Worm (Caenorhabditis elegans) whole organism, L4 larva: ENCODE results near the gene trap-2.

Experiments
- D1046.2 ChIP-seq: fragments of 200-800 bp; sonication (Bioruptor generic); IDR thresholded peaks from 2 replicates; pipeline ENCODE4 v1.3.6; 2022; ENCODE audit warnings: missing genetic modification characterization, missing compliant biosample characterization
- F44E2.7 ChIP-seq: fragments of 200-800 bp; sonication (Bioruptor generic); IDR thresholded peaks from 2 replicates; pipeline ENCODE4 v2.1.2; 2022; ENCODE audit warnings: missing genetic modification characterization, missing compliant biosample characterization
- F49E8.2 ChIP-seq: sonication (generic microtip); optimal IDR thresholded peaks from 2 replicates; lab custom pipeline; 2016; ENCODE audit warnings: missing compliant biosample characterization, mild to moderate bottlenecking, missing genetic modification characterization, borderline replicate concordance
- T26A8.4 ChIP-seq: fragments of 200-800 bp; sonication (Bioruptor generic); IDR thresholded peaks from 2 replicates; pipeline ENCODE4 v1.3.6; 2022; ENCODE audit warnings: missing genetic modification characterization, missing compliant biosample characterization
- Y48G9A.11 ChIP-seq: fragments of 200-800 bp; sonication (Bioruptor generic); IDR thresholded peaks from 2 replicates; pipeline ENCODE4 v1.3.6; 2022; ENCODE audit warnings: missing genetic modification reagents, missing genetic modification characterization, missing compliant biosample characterization
- aha-1 ChIP-seq: fragments of 150-350 bp; peaks from one replicate; lab custom pipeline; 2014; ENCODE audit warnings: missing biosample characterization, missing genetic modification characterization
- ama-1 ChIP-seq: fragments of 150-350 bp; optimal IDR thresholded peaks from 2 replicates; lab custom pipeline; 2014; ENCODE audit warnings: inconsistent platforms, mixed read lengths
- ceh-28 ChIP-seq: fragments of 150-350 bp; optimal IDR thresholded peaks from 2 replicates; lab custom pipeline; 2014; ENCODE audit warnings: missing biosample characterization, missing genetic modification reagents, missing genetic modification characterization
- ceh-44 ChIP-seq: fragments of 200-800 bp; sonication (Bioruptor generic); IDR thresholded peaks from 2 replicates; pipeline ENCODE4 v1.3.6; 2022; ENCODE audit warnings: missing genetic modification reagents, missing genetic modification characterization, missing compliant biosample characterization
- ceh-62 ChIP-seq: sonication (generic microtip); optimal IDR thresholded peaks from 2 replicates; lab custom pipeline; 2017; ENCODE audit warnings: missing biosample characterization, missing genetic modification characterization
- daf-19 ChIP-seq: fragments of 200-800 bp; sonication (Bioruptor generic); conservative IDR thresholded peaks from 2 replicates; pipeline ENCODE4 v1.3.6; 2022; ENCODE audit warnings: missing genetic modification characterization, missing compliant biosample characterization
- dmd-6 ChIP-seq: fragments of 200-800 bp; sonication (Bioruptor generic); IDR thresholded peaks from 2 replicates; pipeline ENCODE4 v1.3.6; 2022; ENCODE audit warnings: missing genetic modification reagents, missing genetic modification characterization, missing compliant biosample characterization
- dmd-8 ChIP-seq: fragments of 200-800 bp; sonication (Bioruptor generic); IDR thresholded peaks from 2 replicates; pipeline ENCODE4 v1.3.6; 2022; ENCODE audit warnings: missing genetic modification characterization, missing compliant biosample characterization
- dmd-9 ChIP-seq: fragments of 200-800 bp; sonication (Bioruptor generic); IDR thresholded peaks from 2 replicates; pipeline ENCODE4 v1.3.6; 2022; ENCODE audit warnings: missing genetic modification reagents, missing genetic modification characterization, missing compliant biosample characterization
- duxl-1 ChIP-seq: sonication (generic microtip); optimal IDR thresholded peaks from 2 replicates; lab custom pipeline; 2016; ENCODE audit warnings: mild to moderate bottlenecking, missing genetic modification characterization, moderate library complexity, missing compliant biosample characterization; ENCODE audit not compliant: poor library complexity
- dve-1 ChIP-seq: sonication (generic microtip); optimal IDR thresholded peaks from 2 replicates; lab custom pipeline; 2017; ENCODE audit warnings: antibody characterized with exemption, mild to moderate bottlenecking, missing genetic modification characterization, missing compliant biosample characterization; ENCODE audit not compliant: insufficient read depth
- egl-27 ChIP-seq: sonication (generic microtip); optimal IDR thresholded peaks from 3 replicates; lab custom pipeline; 2017; ENCODE audit warnings: missing biosample characterization, missing genetic modification reagents, missing genetic modification characterization
- egl-43 ChIP-seq: fragments of 200-800 bp; sonication (Bioruptor generic); IDR thresholded peaks from 2 replicates; pipeline ENCODE4 v1.3.6; 2022; ENCODE audit warnings: missing genetic modification reagents, missing genetic modification characterization, missing compliant biosample characterization
- gei-8 ChIP-seq: fragments of 200-800 bp; sonication (Bioruptor generic); optimal IDR thresholded peaks from 2 replicates; lab custom pipeline; 2018; ENCODE audit warnings: mild to moderate bottlenecking, missing genetic modification characterization, missing compliant biosample characterization
- hif-1 ChIP-seq, 2 experiments: sonication (generic microtip); optimal IDR thresholded peaks; 2 replicates each; lab custom pipeline; 2016 to 2017; ENCODE audit warnings: missing compliant biosample characterization in 2 of 2, missing genetic modification characterization in 2 of 2, missing genetic modification reagents in 2 of 2, missing genotype in 2 of 2, mild to moderate bottlenecking in 1 of 2
- hlh-11 ChIP-seq: fragments of 200-800 bp; sonication (Bioruptor generic); optimal IDR thresholded peaks from 2 replicates; lab custom pipeline; 2018; ENCODE audit warnings: mild to moderate bottlenecking, missing genetic modification characterization, missing compliant biosample characterization
- jun-1 ChIP-seq: fragments of 150-350 bp; optimal IDR thresholded peaks from 2 replicates; lab custom pipeline; 2014; ENCODE audit warnings: missing biosample characterization, missing genetic modification reagents, missing genetic modification characterization
- lim-7 ChIP-seq: fragments of 200-800 bp; sonication (Bioruptor generic); IDR thresholded peaks from 2 replicates; pipeline ENCODE4 v1.3.6; 2022; ENCODE audit warnings: missing genetic modification characterization, missing compliant biosample characterization
- lin-1 ChIP-seq: fragments of 200-800 bp; sonication (Bioruptor generic); IDR thresholded peaks from 2 replicates; pipeline ENCODE4 v1.3.6; 2022; ENCODE audit warnings: missing genetic modification reagents, missing genetic modification characterization, missing compliant biosample characterization
- lin-13 ChIP-seq: fragments of 150-350 bp; optimal IDR thresholded peaks from 2 replicates; lab custom pipeline; 2014; ENCODE audit warnings: missing biosample characterization, missing genetic modification reagents, missing genetic modification characterization
- lin-29 ChIP-seq: fragments of 200-800 bp; sonication (Bioruptor generic); IDR thresholded peaks from 2 replicates; pipeline ENCODE4 v1.3.6; 2022; ENCODE audit warnings: missing genetic modification reagents, missing genetic modification characterization, missing compliant biosample characterization
- lin-38 ChIP-seq: fragments of 200-800 bp; sonication (Bioruptor generic); IDR thresholded peaks from 2 replicates; pipeline ENCODE4 v1.3.6; 2022; ENCODE audit warnings: missing genetic modification reagents, missing genetic modification characterization, missing compliant biosample characterization
- lin-39 ChIP-seq: fragments of 150-350 bp; optimal IDR thresholded peaks from 2 replicates; lab custom pipeline; 2014; ENCODE audit warnings: missing biosample characterization, missing genetic modification reagents, missing genetic modification characterization
- lir-3 ChIP-seq: sonication (generic microtip); optimal IDR thresholded peaks from 2 replicates; lab custom pipeline; 2016; ENCODE audit warnings: mild to moderate bottlenecking, missing genetic modification characterization, missing compliant biosample characterization
- lsy-2 ChIP-seq, 2 experiments: fragments of 150-350 bp in 1 of 2; sonication (generic microtip) in 1 of 2; optimal IDR thresholded peaks; 2 replicates each; lab custom pipeline; 2014 to 2017; ENCODE audit warnings: missing biosample characterization in 2 of 2, missing genetic modification characterization in 2 of 2
- madf-5 ChIP-seq, 2 experiments: fragments of 200-800 bp; sonication (Bioruptor generic); IDR thresholded peaks; 2 replicates each; pipeline ENCODE4 v1.3.6; 2022; ENCODE audit warnings: missing compliant biosample characterization in 2 of 2, missing genetic modification characterization in 2 of 2
- mes-2 ChIP-seq: sonication (generic microtip); optimal IDR thresholded peaks from 2 replicates; lab custom pipeline; 2016; ENCODE audit warnings: missing genotype, mild to moderate bottlenecking, missing genetic modification characterization, missing compliant biosample characterization; ENCODE audit not compliant: poor library complexity, severe bottlenecking
- mxl-2 ChIP-seq: fragments of 200-800 bp; sonication (Bioruptor generic); conservative IDR thresholded peaks from 2 replicates; pipeline ENCODE4 v1.3.6; 2022; ENCODE audit warnings: missing genetic modification reagents, missing genetic modification characterization, missing compliant biosample characterization
- nhr-10 ChIP-seq: fragments of 150-350 bp; optimal IDR thresholded peaks from 2 replicates; lab custom pipeline; 2014; ENCODE audit warnings: missing biosample characterization, missing genetic modification characterization
- nhr-11 ChIP-seq: fragments of 150-350 bp; optimal IDR thresholded peaks from 2 replicates; lab custom pipeline; 2014; ENCODE audit warnings: missing biosample characterization, missing genetic modification characterization
- nhr-111 ChIP-seq: fragments of 200-800 bp; sonication (Bioruptor generic); optimal IDR thresholded peaks from 2 replicates; lab custom pipeline; 2018; ENCODE audit warnings: mild to moderate bottlenecking, missing genetic modification characterization, missing compliant biosample characterization
- nhr-237 ChIP-seq: sonication (generic microtip); optimal IDR thresholded peaks from 2 replicates; lab custom pipeline; 2017; ENCODE audit warnings: missing biosample characterization, missing genetic modification characterization
- nhr-28 ChIP-seq: fragments of 150-350 bp; optimal IDR thresholded peaks from 2 replicates; lab custom pipeline; 2014; ENCODE audit warnings: missing biosample characterization, missing genetic modification characterization
- nhr-41 ChIP-seq: fragments of 200-800 bp; sonication (Bioruptor generic); IDR thresholded peaks from 2 replicates; pipeline ENCODE4 v1.3.6; 2022; ENCODE audit warnings: missing genetic modification reagents, missing genetic modification characterization, missing compliant biosample characterization
- nhr-42 ChIP-seq: fragments of 200-800 bp; sonication (Bioruptor generic); IDR thresholded peaks from 2 replicates; pipeline ENCODE4 v1.3.6; 2022; ENCODE audit warnings: missing genetic modification characterization, missing compliant biosample characterization
- nhr-48 ChIP-seq: sonication (generic microtip); optimal IDR thresholded peaks from 2 replicates; lab custom pipeline; 2016; ENCODE audit warnings: mild to moderate bottlenecking, missing genetic modification characterization, missing compliant biosample characterization
- nhr-76 ChIP-seq: fragments of 150-350 bp; optimal IDR thresholded peaks from 2 replicates; lab custom pipeline; 2014; ENCODE audit warnings: missing biosample characterization, missing genetic modification characterization
- saeg-2 ChIP-seq: fragments of 200-800 bp; sonication (Bioruptor generic); IDR thresholded peaks from 2 replicates; pipeline ENCODE4 v1.3.6; 2022; ENCODE audit warnings: missing genetic modification reagents, missing genetic modification characterization, missing compliant biosample characterization
- set-16 ChIP-seq: fragments of 200-800 bp; sonication (Bioruptor generic); IDR thresholded peaks from 2 replicates; pipeline ENCODE4 v1.3.6; 2022; ENCODE audit warnings: missing genetic modification reagents, missing genetic modification characterization, missing compliant biosample characterization
- snpc-1.2 ChIP-seq: fragments of 200-800 bp; sonication (Bioruptor generic); IDR thresholded peaks from 2 replicates; pipeline ENCODE4 v1.3.6; 2022; ENCODE audit warnings: missing genetic modification reagents, missing genetic modification characterization, missing compliant biosample characterization
- spr-3 ChIP-seq: fragments of 200-800 bp; sonication (Bioruptor generic); optimal IDR thresholded peaks from 2 replicates; lab custom pipeline; 2018; ENCODE audit warnings: mild to moderate bottlenecking, missing genetic modification characterization, missing compliant biosample characterization
- tag-97 ChIP-seq: fragments of 200-800 bp; sonication (Bioruptor generic); IDR thresholded peaks from 2 replicates; pipeline ENCODE4 v1.3.6; 2022; ENCODE audit warnings: missing genetic modification characterization, missing compliant biosample characterization
- unc-130 ChIP-seq: sonication (generic microtip); optimal IDR thresholded peaks from 2 replicates; lab custom pipeline; 2016; ENCODE audit warnings: missing genetic modification reagents, missing genetic modification characterization, missing compliant biosample characterization
- unc-39 ChIP-seq: sonication (generic microtip); optimal IDR thresholded peaks from 2 replicates; lab custom pipeline; 2017; ENCODE audit warnings: missing biosample characterization, missing genetic modification characterization
- vab-7 ChIP-seq: fragments of 200-800 bp; sonication (Bioruptor generic); IDR thresholded peaks from 2 replicates; pipeline ENCODE4 v1.3.6; 2022; ENCODE audit warnings: missing genetic modification reagents, missing genetic modification characterization, missing compliant biosample characterization
- ztf-11 ChIP-seq: fragments of 150-350 bp; optimal IDR thresholded peaks from 2 replicates; lab custom pipeline; 2014; ENCODE audit warnings: missing biosample characterization, missing genetic modification characterization

The trap-2 gene

DNA sequence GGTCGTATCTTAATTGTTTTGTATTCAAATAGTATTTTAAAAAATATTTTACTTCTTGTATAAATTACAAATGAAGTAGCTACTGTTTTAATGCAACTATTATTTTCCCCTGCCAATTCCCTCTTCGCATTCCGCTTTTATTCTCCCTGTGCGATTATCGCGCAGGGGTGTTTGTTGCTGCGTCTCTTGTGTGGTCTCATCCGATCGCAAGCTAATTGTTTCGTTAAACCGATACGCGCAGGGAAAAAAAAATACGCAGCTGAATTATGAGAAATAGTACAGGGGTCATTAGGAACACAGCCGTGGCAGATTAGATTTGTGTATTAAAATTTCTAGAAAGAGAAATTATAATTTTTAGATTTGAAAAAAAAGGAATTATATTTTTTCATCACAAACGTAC is 38.6 kb upstream of the trap-2 start (continued):
- TF ChIP-seq nhr-41 (GFP tag; lab: Robert Waterston, UW) (peak; percentile 70), nhr-11 (peak; percentile 97), set-16 (GFP tag; lab: Robert Waterston, UW) (no peak), unc-130 (GFP tag; lab: Kevin White, UChicago) (no peak), ceh-44 (0 out of 2 replicates have a peak, but pooled peaks have one; percentile 32), egl-27 (tag; lab: Kevin White, UChicago) (peak; percentile 98), daf-19 (GFP tag; lab: Robert Waterston, UW) (peak; percentile 90), mes-2 (tag; lab: Kevin White, UChicago) (peak; percentile 98), madf-5 (GFP tag; IDR thresholded peaks at IDR 0.05; lab: Robert Waterston, UW) (peak; percentile 62 to 94; a peak in 2 of 4 replicates), tag-97 (no peak), lin-29 (GFP tag; lab: Robert Waterston, UW) (peak; percentile 97), vab-7 (GFP tag; lab: Robert Waterston, UW) (peak; percentile 99), lsy-2 (tag; optimal IDR thresholded peaks at IDR 0.05; lab: Kevin White, UChicago) (peak; percentile 94 to 97), ama-1 (lab: Kevin White, UChicago) (no peak), dmd-6 (peak; percentile 97), lin-38 (GFP tag; lab: Robert Waterston, UW) (peak; percentile 90), nhr-28 (tag; lab: Kevin White, UChicago) (peak; percentile 96), saeg-2 (GFP tag; lab: Robert Waterston, UW) (peak; percentile 95), Y48G9A.11 (GFP tag; lab: Robert Waterston, UW) (no peak), F44E2.7 (GFP tag; lab: Robert Waterston, UW) (no peak), hif-1 (tag; optimal IDR thresholded peaks at IDR 0.05; lab: Kevin White, UChicago) (peak; percentile 77 to 83), dve-1 (tag; lab: Kevin White, UChicago) (peak; percentile 100), jun-1 (tag; lab: Kevin White, UChicago) (peak; percentile 99), nhr-111 (GFP tag; lab: Kevin White, UChicago) (peak; percentile 72), mxl-2 (GFP tag; lab: Robert Waterston, UW) (peak; percentile 78), egl-43 (GFP tag; lab: Robert Waterston, UW) (peak; percentile 99), spr-3 (peak; percentile 95), ztf-11 (tag; lab: Kevin White, UChicago) (peak; percentile 82), snpc-1.2 (GFP tag; lab: Robert Waterston, UW) (peak; percentile 60; the same call in 1 of the 2 replicates), D1046.2 (GFP tag; lab: Robert Waterston, UW) (peak; percentile 91), lir-3 (tag; lab: Kevin White, UChicago) (peak; percentile 91), dmd-8 (GFP tag; lab: Robert Waterston, UW) (0 out of 2 replicates have a peak, but pooled peaks have one; percentile 29), nhr-237 (tag; lab: Kevin White, UChicago) (peak; percentile 87), hlh-11 (tag; lab: Kevin White, UChicago) (peak; percentile 97), unc-39 (tag; lab: Kevin White, UChicago) (peak; percentile 17), lin-1 (GFP tag; lab: Robert Waterston, UW) (peak; percentile 95), T26A8.4 (GFP tag; lab: Robert Waterston, UW) (peak; percentile 99), lin-13 (peak; percentile 96), duxl-1 (tag; lab: Kevin White, UChicago) (peak; percentile 99), nhr-42 (GFP tag; lab: Robert Waterston, UW) (peak; percentile 99), nhr-10 (tag; lab: Kevin White, UChicago) (peak; percentile 98), nhr-48 (tag; lab: Kevin White, UChicago) (peak; percentile 96), F49E8.2 (tag; lab: Kevin White, UChicago) (no peak), dmd-9 (GFP tag; lab: Robert Waterston, UW) (peak; percentile 88), ceh-28 (tag; lab: Kevin White, UChicago) (peak; percentile 83), gei-8 (GFP tag; lab: Kevin White, UChicago) (peak; percentile 68), nhr-76 (tag; lab: Kevin White, UChicago) (peak; percentile 83), lin-39 (tag; lab: Kevin White, UChicago) (peak; percentile 86), lim-7 (GFP tag; lab: Robert Waterston, UW) (peak; percentile 58; the same call in 1 of the 2 replicates), aha-1 (tag; lab: Kevin White, UChicago) (peak; percentile 100), ceh-62 (tag; lab: Kevin White, UChicago) (no peak)
